Fruit fly (Drosophila melanogaster): ENCODE measurements around the gene CG8927.

CG8927 gene

DNA sequence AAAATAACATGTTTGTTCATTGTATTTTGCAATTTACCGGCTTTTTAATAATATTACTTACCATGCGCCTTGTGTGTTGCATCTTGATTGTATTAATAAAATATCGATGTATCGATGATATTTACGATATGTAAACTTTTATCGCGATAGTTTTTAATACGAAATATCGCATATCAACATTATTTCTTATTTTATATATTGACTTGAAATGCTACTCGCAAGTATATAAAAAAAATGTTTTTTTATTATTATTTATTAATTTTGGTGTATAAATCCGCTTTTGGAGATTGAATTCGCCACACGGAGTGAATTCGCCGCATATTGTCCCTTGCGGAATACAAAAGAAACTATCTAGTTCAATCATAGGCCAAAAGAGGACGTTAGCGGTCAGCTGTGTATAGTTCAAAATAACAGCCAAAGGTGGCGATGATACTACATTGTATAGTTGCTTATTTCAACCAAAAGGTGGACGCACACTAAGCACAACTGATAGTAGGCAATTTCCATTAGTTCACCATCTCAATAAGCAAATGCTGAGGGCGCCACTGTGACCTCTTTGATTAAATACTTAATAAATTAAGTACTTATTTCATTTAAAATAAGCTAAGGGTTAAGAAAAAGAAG, 24.4 kb downstream of the CG8927 start, which contains the start of gene mtSSB (continued):
- TF ChIP-seq NC2α (GFP tag; optimal IDR thresholded peaks at IDR 0.05) (peak; percentile 82), az2 (GFP tag; optimal IDR thresholded peaks at IDR 0.05) (peak; percentile 92), pan (optimal IDR thresholded peaks at IDR 0.05) (no peak), pan (GFP tag; optimal IDR thresholded peaks at IDR 0.05 in 1 of 2, IDR thresholded peaks at IDR 0.05 in 1 of 2) (peak in 1 of 2 experiments; percentile 92), ham (GFP tag; IDR thresholded peaks at IDR 0.05) (peak; percentile 34; the same call in 1 of the 2 replicates), da (GFP tag; optimal IDR thresholded peaks at IDR 0.05) (peak; percentile 76), danr (GFP tag; IDR thresholded peaks at IDR 0.05) (peak; percentile 55; the same call in 1 of the 2 replicates), Dfd (GFP tag; optimal IDR thresholded peaks at IDR 0.05) (no peak), CG9932 (GFP tag; IDR thresholded peaks at IDR 0.05) (peak; percentile 91), BtbVII (GFP tag; optimal IDR thresholded peaks at IDR 0.05) (peak; percentile 52), sug (tag; optimal IDR thresholded peaks at IDR 0.05) (peak; percentile 80), CG12391 (tag; optimal IDR thresholded peaks at IDR 0.05) (peak; percentile 82), CG7928 (GFP tag; optimal IDR thresholded peaks at IDR 0.05) (peak; percentile 10), CG6689 (GFP tag; IDR thresholded peaks at IDR 0.05) (peak; percentile 69), CG13775 (GFP tag; optimal IDR thresholded peaks at IDR 0.05) (peak; percentile 54), CG10366 (GFP tag; IDR thresholded peaks at IDR 0.05) (peak; percentile 87), Max (GFP tag; optimal IDR thresholded peaks at IDR 0.05) (peak; percentile 76), CG1024 (GFP tag; IDR thresholded peaks at IDR 0.05) (peak; percentile 91), fru (optimal IDR thresholded peaks at IDR 0.05) (no peak), CG33557 (GFP tag; optimal IDR thresholded peaks at IDR 0.05) (peak; percentile 68), NFAT (GFP tag; IDR thresholded peaks at IDR 0.05) (peak; percentile 99), tin (GFP tag; optimal IDR thresholded peaks at IDR 0.05) (peak; percentile 94), sisA (GFP tag; IDR thresholded peaks at IDR 0.05) (peak; percentile 92), ems (GFP tag; optimal IDR thresholded peaks at IDR 0.05) (peak; percentile 65), so (GFP tag; IDR thresholded peaks at IDR 0.05) (peak; percentile 83), zfh1 (GFP tag; IDR thresholded peaks at IDR 0.05) (peak; percentile 95), ac (GFP tag; optimal IDR thresholded peaks at IDR 0.05) (peak; percentile 53), CG7987 (GFP tag; optimal IDR thresholded peaks at IDR 0.05) (peak; percentile 94), gcm2 (GFP tag; optimal IDR thresholded peaks at IDR 0.05) (peak; percentile 48), org-1 (GFP tag; optimal IDR thresholded peaks at IDR 0.05) (peak; percentile 78), CG30403 (GFP tag; optimal IDR thresholded peaks at IDR 0.05) (peak; percentile 89), CG18599 (GFP tag; optimal IDR thresholded peaks at IDR 0.05) (peak; percentile 86), ro (GFP tag; IDR thresholded peaks at IDR 0.05) (peak; percentile 84), tll (GFP tag; optimal IDR thresholded peaks at IDR 0.05) (no peak), Nf-YA (GFP tag; IDR thresholded peaks at IDR 0.05) (peak; percentile 72), CG8359 (GFP tag; optimal IDR thresholded peaks at IDR 0.05; ENCODE audit: borderline replicate concordance) (no peak), wor (GFP tag; IDR thresholded peaks at IDR 0.05) (peak; percentile 66), salm (tag; optimal IDR thresholded peaks at IDR 0.05) (peak; percentile 53), Dbx (GFP tag; IDR thresholded peaks at IDR 0.05) (peak; percentile 93), stwl (tag; optimal IDR thresholded peaks at IDR 0.05) (peak; percentile 80), CG4282 (GFP tag; optimal IDR thresholded peaks at IDR 0.05) (peak; percentile 59), CG10267 (tag; optimal IDR thresholded peaks at IDR 0.05) (peak; percentile 87), CG14667 (GFP tag; IDR thresholded peaks at IDR 0.05) (peak; percentile 86), Dek (tag; optimal IDR thresholded peaks at IDR 0.05) (peak; percentile 79), CG9437 (GFP tag; optimal IDR thresholded peaks at IDR 0.05) (peak; percentile 37), CG2875 (GFP tag; optimal IDR thresholded peaks at IDR 0.05) (peak; percentile 89), scrt (GFP tag; optimal IDR thresholded peaks at IDR 0.05) (peak; percentile 68), CG10654 (GFP tag; optimal IDR thresholded peaks at IDR 0.05) (peak; percentile 81), CG3838 (GFP tag; optimal IDR thresholded peaks at IDR 0.05) (peak; percentile 64), Rfx (GFP tag; IDR thresholded peaks at IDR 0.05) (peak; percentile 96), CG3407 (GFP tag; optimal IDR thresholded peaks at IDR 0.05) (peak; percentile 72)
